Worm (Caenorhabditis elegans): Measurements from ENCODE around the gene grl-23.

DNA sequence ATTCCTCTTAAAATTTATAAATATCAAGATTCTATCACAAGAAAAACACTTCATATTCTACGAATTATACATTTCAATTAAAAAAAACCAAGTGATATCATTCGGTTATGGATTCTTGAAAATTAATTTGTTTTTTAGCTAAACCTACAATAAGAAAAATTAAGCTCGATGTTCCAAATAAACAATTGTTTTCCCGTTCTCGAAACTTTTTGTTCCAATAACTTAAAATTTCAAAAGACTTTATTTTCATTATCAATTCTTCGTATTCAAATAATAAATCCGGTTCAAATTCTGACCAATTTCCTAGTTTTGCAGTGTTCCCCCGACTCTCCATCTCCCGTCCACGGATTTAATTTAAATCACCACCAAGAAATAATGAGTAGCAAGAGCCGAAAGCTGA lies 2.6 kb upstream of the grl-23 start, which contains the start of gene E02A10.3:
- TF ChIP-seq klf-2 (GFP tag; conservative IDR thresholded peaks at IDR 0.05): no peak
- no peak for TF ChIP-seq tab-1 (GFP tag; IDR thresholded peaks at IDR 0.05)
- no peak for TF ChIP-seq ref-1 (GFP tag; conservative IDR thresholded peaks at IDR 0.05)
